Fruit fly (Drosophila melanogaster) whole organism, embryonic: ENCODE results near the gene Cyp313a1.
A peak's percentile ranks its signal among the peaks of the same experiment; 100 is the strongest.

ENCODE experiments used
- Bteb2 ChIP-seq: fragments of 200-800 bp; sonication (Bioruptor generic); optimal IDR thresholded peaks from 2 replicates; lab custom pipeline; 2016; ENCODE audit warnings: missing biosample characterization, missing genetic modification characterization
- CG10267 ChIP-seq: fragments of 200-800 bp; sonication (Bioruptor generic); optimal IDR thresholded peaks from 2 replicates; lab custom pipeline; 2018; ENCODE audit warnings: missing biosample characterization, mild to moderate bottlenecking, missing genetic modification characterization, moderate library complexity
- CG11696 ChIP-seq: fragments of 200-800 bp; sonication (Bioruptor generic); IDR thresholded peaks from 2 replicates; pipeline ENCODE4 v1.3.6; 2022; ENCODE audit warnings: missing biosample characterization, missing genetic modification characterization
- CG12236 ChIP-seq: fragments of 200-800 bp; sonication (Bioruptor generic); optimal IDR thresholded peaks from 2 replicates; lab custom pipeline; 2016; ENCODE audit warnings: missing biosample characterization, missing genetic modification characterization
- CG14441 ChIP-seq: fragments of 200-800 bp; sonication (Bioruptor generic); IDR thresholded peaks from 2 replicates; pipeline ENCODE4 v1.3.6; 2022; ENCODE audit warnings: missing biosample characterization, missing genetic modification characterization
- CG14667 ChIP-seq: fragments of 200-800 bp; sonication (Bioruptor generic); IDR thresholded peaks from 2 replicates; pipeline ENCODE4 v1.3.6; 2022; ENCODE audit warnings: missing biosample characterization, missing genetic modification characterization
- CG14860 ChIP-seq: fragments of 200-800 bp; sonication (Bioruptor generic); IDR thresholded peaks from 3 replicates; pipeline ENCODE4 v1.3.6; 2022; ENCODE audit warnings: missing biosample characterization, missing genetic modification characterization; ENCODE audit not compliant: partially characterized antibody
- CG15011 ChIP-seq: fragments of 200-800 bp; sonication (Bioruptor generic); optimal IDR thresholded peaks from 3 replicates; lab custom pipeline; 2018; ENCODE audit warnings: missing biosample characterization, mild to moderate bottlenecking, missing genetic modification characterization
- CG1602 ChIP-seq: fragments of 200-800 bp; sonication (Bioruptor generic); optimal IDR thresholded peaks from 3 replicates; lab custom pipeline; 2016; ENCODE audit warnings: missing biosample characterization, missing genetic modification characterization
- CG1603 ChIP-seq: fragments of 200-800 bp; sonication (Bioruptor generic); optimal IDR thresholded peaks from 2 replicates; lab custom pipeline; 2019; ENCODE audit warnings: missing biosample characterization, mild to moderate bottlenecking, missing genetic modification characterization, moderate library complexity
- CG2116 ChIP-seq: fragments of 200-800 bp; sonication (Bioruptor generic); optimal IDR thresholded peaks from 3 replicates; lab custom pipeline; 2018; ENCODE audit warnings: missing biosample characterization, mild to moderate bottlenecking, missing genetic modification characterization
- CG2712 ChIP-seq: fragments of 200-800 bp; optimal IDR thresholded peaks from 3 replicates; lab custom pipeline; 2019; ENCODE audit warnings: missing biosample characterization, mild to moderate bottlenecking, missing genetic modification characterization, moderate library complexity
- CG31441 ChIP-seq: fragments of 200-800 bp; sonication (Bioruptor generic); IDR thresholded peaks from 2 replicates; pipeline ENCODE4 v1.3.6; 2022; ENCODE audit warnings: missing biosample characterization, missing genetic modification characterization
- CG3847 ChIP-seq: fragments of 200-800 bp; sonication (Bioruptor generic); IDR thresholded peaks from 2 replicates; pipeline ENCODE4 v1.3.6; 2022; ENCODE audit warnings: missing biosample characterization, missing genetic modification characterization
- CG3995 ChIP-seq: fragments of 200-800 bp; sonication (Bioruptor generic); optimal IDR thresholded peaks from 3 replicates; lab custom pipeline; 2016; ENCODE audit warnings: missing biosample characterization, missing genetic modification characterization
- CG4360 ChIP-seq: fragments of 200-800 bp; sonication (Bioruptor generic); IDR thresholded peaks from 2 replicates; pipeline ENCODE4 v1.3.6; 2022; ENCODE audit warnings: missing biosample characterization, missing genetic modification characterization
- CG4730 ChIP-seq: fragments of 200-800 bp; sonication (Bioruptor generic); IDR thresholded peaks from 2 replicates; pipeline ENCODE4 v1.3.6; 2022; ENCODE audit warnings: missing biosample characterization, missing genetic modification characterization
- CrebB ChIP-seq: fragments of 200-800 bp; sonication (Bioruptor generic); optimal IDR thresholded peaks from 3 replicates; lab custom pipeline; 2018; ENCODE audit warnings: missing biosample characterization, mild to moderate bottlenecking, missing genetic modification characterization
- D ChIP-seq, 2 experiments: fragments of 200-800 bp in 1 of 2; fragments of >200 bp in 1 of 2; sonication (Bioruptor generic) in 1 of 2; optimal IDR thresholded peaks; 2 replicates in 1 of 2; 3 replicates in 1 of 2; lab custom pipeline; 2017; ENCODE audit warnings: mild to moderate bottlenecking in 1 of 2, missing biosample characterization in 1 of 2, missing genetic modification characterization in 1 of 2, missing genetic modification reagents in 1 of 2
- D19A ChIP-seq: fragments of 200-800 bp; optimal IDR thresholded peaks from 3 replicates; lab custom pipeline; 2019; ENCODE audit warnings: missing biosample characterization, mild to moderate bottlenecking, missing genetic modification characterization, moderate library complexity
- Dll ChIP-seq: fragments of 200-800 bp; sonication (Bioruptor generic); IDR thresholded peaks from 4 replicates; pipeline ENCODE4 v1.3.6; 2022; ENCODE audit warnings: missing biosample characterization, missing genetic modification characterization; ENCODE audit not compliant: partially characterized antibody
- GATAe ChIP-seq: fragments of 200-800 bp; sonication (Bioruptor generic); conservative IDR thresholded peaks from 2 replicates; pipeline ENCODE4 v1.3.6; 2022; ENCODE audit warnings: missing biosample characterization, missing genetic modification characterization
- HLHmδ ChIP-seq: fragments of 200-800 bp; sonication (Bioruptor generic); optimal IDR thresholded peaks from 2 replicates; lab custom pipeline; 2018; ENCODE audit warnings: missing biosample characterization, mild to moderate bottlenecking, missing genetic modification characterization, moderate library complexity
- HmgZ ChIP-seq: fragments of 200-800 bp; sonication (Bioruptor generic); optimal IDR thresholded peaks from 2 replicates; lab custom pipeline; 2018; ENCODE audit warnings: missing biosample characterization, mild to moderate bottlenecking, missing genetic modification characterization
- MESR4 ChIP-seq: fragments of 200-800 bp; sonication (Bioruptor generic); optimal IDR thresholded peaks from 2 replicates; lab custom pipeline; 2018; ENCODE audit warnings: missing biosample characterization, mild to moderate bottlenecking, missing genetic modification characterization, moderate library complexity
- Mrtf ChIP-seq: fragments of 200-800 bp; sonication (Bioruptor generic); IDR thresholded peaks from 3 replicates; pipeline ENCODE4 v1.3.6; 2022; ENCODE audit warnings: missing biosample characterization, missing genetic modification characterization
- Optix ChIP-seq: fragments of 200-800 bp; sonication (Bioruptor generic); IDR thresholded peaks from 3 replicates; pipeline ENCODE4 v1.3.6; 2022; ENCODE audit warnings: missing biosample characterization, missing genetic modification characterization
- Pdp1 ChIP-seq, 2 experiments: fragments of 200-800 bp; sonication (Bioruptor generic); optimal IDR thresholded peaks; 3 replicates each; lab custom pipeline; 2016; ENCODE audit warnings: missing biosample characterization in 2 of 2, missing genetic modification characterization in 2 of 2, mild to moderate bottlenecking in 1 of 2, moderate library complexity in 1 of 2
- Ssrp ChIP-seq: fragments of 200-800 bp; sonication (Bioruptor generic); optimal IDR thresholded peaks from 2 replicates; lab custom pipeline; 2018; ENCODE audit warnings: missing biosample characterization, mild to moderate bottlenecking, missing genetic modification characterization, moderate library complexity
- Tbp ChIP-seq: fragments of >200 bp; optimal IDR thresholded peaks from 2 replicates; lab custom pipeline; 2018; ENCODE audit warnings: missing biosample characterization, missing genetic modification characterization
- ash1 ChIP-seq: fragments of 200-800 bp; sonication (Bioruptor generic); optimal IDR thresholded peaks from 2 replicates; lab custom pipeline; 2018; ENCODE audit warnings: missing biosample characterization, mild to moderate bottlenecking, missing genetic modification characterization
- bcd ChIP-seq: fragments of 200-800 bp; sonication (Bioruptor generic); optimal IDR thresholded peaks from 2 replicates; lab custom pipeline; 2017; ENCODE audit warnings: missing biosample characterization, mild to moderate bottlenecking, missing genetic modification characterization
- btn ChIP-seq: fragments of 200-800 bp; sonication (Bioruptor generic); optimal IDR thresholded peaks from 2 replicates; lab custom pipeline; 2016; ENCODE audit warnings: missing biosample characterization, missing genetic modification characterization
- cg ChIP-seq: fragments of 200-800 bp; sonication (Bioruptor generic); optimal IDR thresholded peaks from 3 replicates; lab custom pipeline; 2019; ENCODE audit warnings: missing biosample characterization, mild to moderate bottlenecking, missing genetic modification characterization, moderate library complexity
- dm ChIP-seq: fragments of 200-800 bp; sonication (Bioruptor generic); optimal IDR thresholded peaks from 3 replicates; lab custom pipeline; 2016; ENCODE audit warnings: missing biosample characterization, missing genetic modification characterization
- dmrt99B ChIP-seq: fragments of 200-800 bp; sonication (Bioruptor generic); optimal IDR thresholded peaks from 2 replicates; lab custom pipeline; 2018; ENCODE audit warnings: missing biosample characterization, mild to moderate bottlenecking, missing genetic modification characterization, moderate library complexity
- dpn ChIP-seq, 2 experiments: fragments of 200-800 bp; sonication (Bioruptor generic); optimal IDR thresholded peaks; 3 replicates each; lab custom pipeline; 2016; ENCODE audit warnings: missing biosample characterization in 2 of 2, missing genetic modification characterization in 2 of 2
- oc ChIP-seq: fragments of 200-800 bp; sonication (Bioruptor generic); optimal IDR thresholded peaks from 2 replicates; lab custom pipeline; 2018; ENCODE audit warnings: missing biosample characterization, mild to moderate bottlenecking, missing genetic modification characterization, moderate library complexity
- peb ChIP-seq: fragments of 200-800 bp; sonication (Bioruptor generic); IDR thresholded peaks from 2 replicates; pipeline ENCODE4 v1.3.6; 2022; ENCODE audit warnings: missing biosample characterization, missing genetic modification characterization
- pho ChIP-seq: fragments of 200-800 bp; sonication (Bioruptor generic); optimal IDR thresholded peaks from 2 replicates; lab custom pipeline; 2016; ENCODE audit warnings: missing biosample characterization, missing genetic modification characterization
- prd ChIP-seq, 3 experiments: fragments of >200 bp in 2 of 3; fragments of 200-800 bp in 1 of 3; sonication (Bioruptor generic) in 1 of 3; optimal IDR thresholded peaks in 2 of 3; IDR thresholded peaks in 1 of 3; 2 replicates in 2 of 3; 3 replicates in 1 of 3; pipeline versions ENCODE4 v1.3.6 to Lab custom; 2017 to 2022; ENCODE audit warnings: missing biosample characterization in 1 of 3, missing genetic modification characterization in 1 of 3
- ranshi ChIP-seq: fragments of 200-800 bp; sonication (Bioruptor generic); IDR thresholded peaks from 2 replicates; pipeline ENCODE4 v1.3.6; 2022; ENCODE audit warnings: missing biosample characterization, missing genetic modification characterization
- salm ChIP-seq: fragments of 200-800 bp; sonication (Bioruptor generic); optimal IDR thresholded peaks from 2 replicates; lab custom pipeline; 2018; ENCODE audit warnings: missing biosample characterization, mild to moderate bottlenecking, missing genetic modification characterization
- sens ChIP-seq: fragments of 200-800 bp; sonication (Bioruptor generic); peaks from one replicate; lab custom pipeline; 2016; ENCODE audit warnings: missing biosample characterization, missing genetic modification characterization
- sisA ChIP-seq: fragments of 200-800 bp; sonication (Bioruptor generic); IDR thresholded peaks from 2 replicates; pipeline ENCODE4 v1.3.6; 2022; ENCODE audit warnings: missing biosample characterization, missing genetic modification characterization
- slou ChIP-seq: fragments of 200-800 bp; sonication (Bioruptor generic); optimal IDR thresholded peaks from 3 replicates; lab custom pipeline; 2016; ENCODE audit warnings: missing biosample characterization, missing genetic modification characterization
- slp2 ChIP-seq: fragments of 200-800 bp; sonication (Bioruptor generic); optimal IDR thresholded peaks from 2 replicates; lab custom pipeline; 2016; ENCODE audit warnings: missing biosample characterization, missing genetic modification characterization
- stwl ChIP-seq: fragments of 200-800 bp; sonication (Bioruptor generic); optimal IDR thresholded peaks from 3 replicates; lab custom pipeline; 2018; ENCODE audit warnings: missing biosample characterization, mild to moderate bottlenecking, missing genetic modification characterization, moderate library complexity
- zf30C ChIP-seq: fragments of 200-800 bp; sonication (Bioruptor generic); optimal IDR thresholded peaks from 3 replicates; lab custom pipeline; 2018; ENCODE audit warnings: missing biosample characterization, mild to moderate bottlenecking, missing genetic modification characterization

Cyp313a1 gene

dm6 chr3R:14478438-14479033 is 42.3 kb upstream of the Cyp313a1 start (continued):
- TF ChIP-seq prd (optimal IDR thresholded peaks at IDR 0.05; lab: Kevin White, UChicago) (no peak), prd (GFP tag; IDR thresholded peaks at IDR 0.05; lab: Robert Waterston, UW) (peak; percentile 85), Bteb2 (peak; percentile 44), slp2 (GFP tag; lab: Kevin White, UChicago) (peak; percentile 3), sens (GFP tag; lab: Kevin White, UChicago) (peak; percentile 78), peb (peak; percentile 64), CG12236 (GFP tag; lab: Kevin White, UChicago) (peak; percentile 18), CG15011 (GFP tag; lab: Kevin White, UChicago) (peak; percentile 70), slou (no peak), btn (GFP tag; lab: Kevin White, UChicago) (no peak), CG1603 (tag; lab: Kevin White, UChicago) (no peak), oc (tag; lab: Kevin White, UChicago) (peak; percentile 81), CG4730 (GFP tag; lab: Robert Waterston, UW) (peak; percentile 79), HLHmδ (no peak), sisA (GFP tag; lab: Robert Waterston, UW) (peak; percentile 61), CrebB (tag; lab: Kevin White, UChicago) (peak; percentile 46), ranshi (GFP tag; lab: Robert Waterston, UW) (peak; percentile 73; the same call in 1 of the 2 replicates), zf30C (GFP tag; lab: Kevin White, UChicago) (peak; percentile 81), Mrtf (GFP tag; lab: Robert Waterston, UW) (0 out of 3 replicates have a peak, but pooled peaks have one; percentile 4), dm (GFP tag; lab: Kevin White, UChicago) (no peak), CG2712 (peak; percentile 96), ash1 (no peak), HmgZ (tag; lab: Kevin White, UChicago) (peak; percentile 8), D19A (peak; percentile 88), GATAe (GFP tag; lab: Robert Waterston, UW) (no peak; the same call in 1 of the 2 replicates), bcd (GFP tag; lab: Kevin White, UChicago) (peak; percentile 79), CG10267 (tag; lab: Kevin White, UChicago) (peak; percentile 89), Pdp1 (GFP tag; optimal IDR thresholded peaks at IDR 0.05; lab: Kevin White, UChicago) (peak in 1 of 2 experiments; percentile 56), CG3995 (GFP tag; lab: Kevin White, UChicago) (no peak), CG4360 (GFP tag; lab: Robert Waterston, UW) (no peak), CG14860 (GFP tag; lab: Robert Waterston, UW) (no peak), CG14441 (GFP tag; lab: Robert Waterston, UW) (peak; percentile 77), Tbp (GFP tag; lab: Kevin White, UChicago) (no peak), dpn (GFP tag; optimal IDR thresholded peaks at IDR 0.05; lab: Kevin White, UChicago) (peak; percentile 6 to 70), CG2116 (GFP tag; lab: Kevin White, UChicago) (peak; percentile 34), CG1602 (GFP tag; lab: Kevin White, UChicago) (peak; percentile 80), MESR4 (GFP tag; lab: Kevin White, UChicago) (no peak), pho (GFP tag; lab: Kevin White, UChicago) (no peak), D (optimal IDR thresholded peaks at IDR 0.05; lab: Kevin White, UChicago) (no peak), D (GFP tag; optimal IDR thresholded peaks at IDR 0.05; lab: Kevin White, UChicago) (peak; percentile 80), stwl (tag; lab: Kevin White, UChicago) (peak; percentile 9), CG11696 (peak; percentile 65), Ssrp (peak; percentile 82), dmrt99B (tag; lab: Kevin White, UChicago) (peak; percentile 84), Dll (GFP tag; lab: Robert Waterston, UW) (no peak), CG14667 (peak; percentile 53; the same call in 1 of the 2 replicates), CG31441 (GFP tag; lab: Robert Waterston, UW) (peak; percentile 90), Optix (GFP tag; lab: Robert Waterston, UW) (no peak), CG3847 (GFP tag; lab: Robert Waterston, UW) (peak; percentile 69), salm (tag; lab: Kevin White, UChicago) (peak; percentile 64), cg (GFP tag; lab: Kevin White, UChicago) (no peak)
